Fruit fly (Drosophila melanogaster): ENCODE measurements around the gene Ir75c.

Gene Ir75c

DNA sequence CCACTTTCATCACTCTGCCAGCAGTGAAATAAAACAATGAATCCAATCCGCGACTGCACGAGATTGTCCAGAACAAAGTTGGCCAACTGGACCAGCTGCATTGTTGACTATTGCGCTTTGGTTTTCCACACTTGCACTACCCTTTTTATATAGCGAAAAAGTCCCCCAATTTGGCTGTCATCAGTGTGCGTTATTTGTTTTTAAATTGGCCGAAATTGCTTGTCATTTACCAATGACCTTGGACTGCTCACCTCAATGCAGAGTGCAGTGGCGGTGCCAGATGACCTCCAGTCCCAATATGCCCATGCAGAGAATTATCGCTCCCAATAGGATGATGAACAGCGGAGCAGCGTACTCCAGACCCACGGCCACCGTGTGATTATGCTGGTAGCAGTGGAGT is 4.8 kb downstream of the Ir75c start, which contains the start of gene Ir75a:
Gene Ir75a (minus strand): TSS at position 101 of the 400 bp plus-strand sequence.
- TF ChIP-seq ttk (optimal IDR thresholded peaks at IDR 0.05) (no peak), h (optimal IDR thresholded peaks at IDR 0.05) (no peak), Myc (optimal IDR thresholded peaks at IDR 0.05) (no peak), insv (optimal IDR thresholded peaks at IDR 0.05) (no peak), Sin3A (optimal IDR thresholded peaks at IDR 0.05) (no peak), psq (optimal IDR thresholded peaks at IDR 0.05) (no peak)

DNA sequence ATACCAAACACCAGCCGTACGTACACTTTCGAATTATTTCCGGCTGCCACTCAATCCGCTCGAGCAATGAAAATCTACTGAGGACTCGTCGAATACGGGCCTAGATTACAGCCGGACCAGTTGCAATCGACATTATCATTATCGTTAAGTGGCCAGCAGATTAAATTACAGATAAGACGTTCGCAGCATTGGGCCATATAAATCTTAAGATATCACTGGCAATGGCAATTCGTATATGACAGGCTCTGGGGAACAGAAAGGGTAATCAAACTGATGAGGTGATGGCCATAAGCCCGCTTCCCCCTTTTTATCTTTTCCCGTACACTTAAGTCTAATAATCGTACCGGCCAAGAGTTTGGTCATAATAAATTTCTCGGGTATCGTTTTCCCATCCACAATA is 8.6 kb downstream of the Ir75c start, which contains the start of gene Cln3:
Gene Cln3 (minus strand): TSS at position 84 of the 400 bp plus-strand sequence.
- TF ChIP-seq h (optimal IDR thresholded peaks at IDR 0.05) = no peak
- no peak for TF ChIP-seq ttk (optimal IDR thresholded peaks at IDR 0.05)
- no peak for TF ChIP-seq psq (optimal IDR thresholded peaks at IDR 0.05)
- TF ChIP-seq Myc (optimal IDR thresholded peaks at IDR 0.05) = no peak
- no peak for TF ChIP-seq insv (optimal IDR thresholded peaks at IDR 0.05)
- TF ChIP-seq Sin3A (optimal IDR thresholded peaks at IDR 0.05) = no peak

DNA sequence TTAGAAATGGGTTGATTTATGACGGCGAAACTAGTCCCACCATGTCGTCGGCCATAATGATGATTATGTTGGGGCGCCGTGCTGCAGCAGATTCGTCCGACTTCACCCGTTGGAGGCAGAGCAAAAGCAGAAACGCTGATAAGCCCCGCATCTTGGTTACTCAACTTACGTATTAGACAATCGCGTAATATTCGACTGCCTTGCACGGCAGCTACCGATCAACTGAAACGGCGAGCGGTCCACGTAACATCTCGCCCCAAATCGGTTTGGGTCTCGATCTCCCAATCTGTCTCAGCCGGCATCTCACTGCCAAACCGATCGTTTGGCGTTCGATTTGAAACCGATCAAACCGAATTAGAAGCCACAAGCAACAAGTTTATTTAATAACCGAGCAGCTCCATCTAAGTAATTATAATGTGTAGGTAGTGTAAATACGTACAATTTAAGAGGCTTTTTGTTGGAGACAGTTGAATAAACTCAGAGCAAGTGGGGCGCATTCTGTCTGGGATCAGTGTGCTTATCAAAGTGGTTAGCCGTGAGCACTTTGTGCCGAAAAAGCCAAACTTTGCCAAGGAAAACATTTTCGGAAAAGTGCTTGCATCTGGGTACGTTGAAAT is 13.9 kb downstream of the Ir75c start, which contains the start of gene CG32191:
Gene CG32191 (minus strand): TSS at position 550 of the 617 bp plus-strand sequence.
- TF ChIP-seq Myc (optimal IDR thresholded peaks at IDR 0.05) (no peak), ttk (optimal IDR thresholded peaks at IDR 0.05) (no peak), Sin3A (optimal IDR thresholded peaks at IDR 0.05) (no peak)

DNA sequence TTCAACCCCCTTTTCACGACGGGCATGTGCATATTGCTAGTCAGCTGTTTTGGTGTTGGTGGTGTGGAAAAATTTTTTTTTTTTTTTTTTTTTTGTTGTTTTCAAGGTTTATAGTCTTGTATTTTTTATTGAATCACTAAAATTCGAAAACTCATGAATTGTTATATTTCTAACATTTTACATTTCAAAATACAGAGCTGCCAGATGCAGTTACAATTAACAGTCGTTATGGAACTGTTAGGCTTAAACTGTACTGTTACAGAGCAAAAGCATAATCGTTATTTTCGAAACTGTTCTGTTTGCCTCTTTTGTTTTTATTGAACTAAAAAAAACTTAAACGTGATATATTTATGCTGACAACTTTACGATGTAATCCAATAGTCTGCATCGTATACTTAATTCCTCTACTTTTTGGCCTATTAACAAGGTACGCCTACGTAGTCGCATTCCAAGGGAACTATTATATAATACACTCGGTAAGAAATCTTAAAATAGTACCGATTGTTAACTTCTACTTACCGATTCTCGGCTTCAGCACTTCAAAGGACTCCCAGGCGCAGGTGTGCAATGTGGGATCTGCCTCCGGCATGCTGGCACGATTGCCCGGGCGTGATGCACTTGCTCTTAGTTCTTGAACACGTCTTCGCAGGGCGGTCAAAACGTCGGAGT is 16.1 kb downstream of the Ir75c start, which contains the start of gene CG32187:
Gene CG32187 (minus strand): TSS at position 9 of the 669 bp plus-strand sequence.
- TF ChIP-seq Sin3A (optimal IDR thresholded peaks at IDR 0.05) (no peak), ttk (optimal IDR thresholded peaks at IDR 0.05) (no peak), insv (optimal IDR thresholded peaks at IDR 0.05) (no peak), psq (optimal IDR thresholded peaks at IDR 0.05) (no peak), h (optimal IDR thresholded peaks at IDR 0.05) (no peak), Myc (optimal IDR thresholded peaks at IDR 0.05) (no peak)

DNA sequence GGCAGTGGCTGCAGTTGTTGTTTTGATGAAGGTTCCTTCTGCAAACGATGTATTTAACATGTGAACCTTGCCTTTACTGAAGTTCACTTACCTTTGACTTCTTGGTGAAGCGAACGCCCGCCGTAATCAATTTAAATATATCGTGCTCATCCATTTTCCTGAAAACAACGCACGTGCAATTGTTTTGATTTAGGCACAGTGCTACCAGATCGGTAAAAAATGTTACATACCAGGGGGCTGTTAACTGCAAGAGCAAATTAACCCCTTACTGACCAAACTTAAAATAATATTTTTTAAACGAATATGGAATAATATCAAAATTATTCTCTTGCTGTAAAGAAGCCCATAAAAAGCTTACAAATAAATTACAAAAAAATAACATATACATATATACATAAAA is 18.1 kb downstream of the Ir75c start, which contains the start of gene ais:
Gene ais (minus strand): TSS at position 205 of the 400 bp plus-strand sequence.
- TF ChIP-seq Sin3A (optimal IDR thresholded peaks at IDR 0.05) (no peak), ttk (optimal IDR thresholded peaks at IDR 0.05) (no peak), psq (optimal IDR thresholded peaks at IDR 0.05) (no peak), insv (optimal IDR thresholded peaks at IDR 0.05) (no peak), h (optimal IDR thresholded peaks at IDR 0.05) (no peak), Myc (optimal IDR thresholded peaks at IDR 0.05) (no peak)

DNA sequence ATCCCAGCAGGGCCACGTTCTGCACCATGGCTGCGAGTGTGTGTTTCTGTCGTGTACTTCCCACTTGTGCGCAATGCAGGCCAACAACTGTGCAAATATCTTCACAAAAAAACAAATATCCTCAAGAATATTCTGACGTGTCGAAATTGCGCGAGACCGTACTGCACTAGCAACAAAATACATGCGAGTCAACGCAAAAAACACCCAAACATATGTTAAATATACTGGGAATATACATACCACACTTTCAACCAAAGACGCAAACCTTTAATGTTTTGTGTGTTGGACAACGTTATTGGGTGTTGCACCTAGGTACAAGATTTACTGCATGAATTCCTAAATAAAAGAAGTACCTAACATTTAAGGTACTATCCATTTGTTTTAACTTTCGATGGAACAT is 20.5 kb downstream of the Ir75c start, which contains the start of gene NUCB1:
Gene NUCB1 (minus strand): TSS at position 173 of the 400 bp plus-strand sequence.
- TF ChIP-seq psq (optimal IDR thresholded peaks at IDR 0.05) = no peak
- TF ChIP-seq Sin3A (optimal IDR thresholded peaks at IDR 0.05) = no peak
- no peak for TF ChIP-seq h (optimal IDR thresholded peaks at IDR 0.05)
- TF ChIP-seq insv (optimal IDR thresholded peaks at IDR 0.05) = no peak
- TF ChIP-seq ttk (optimal IDR thresholded peaks at IDR 0.05) = no peak
- TF ChIP-seq Myc (optimal IDR thresholded peaks at IDR 0.05) = no peak

DNA sequence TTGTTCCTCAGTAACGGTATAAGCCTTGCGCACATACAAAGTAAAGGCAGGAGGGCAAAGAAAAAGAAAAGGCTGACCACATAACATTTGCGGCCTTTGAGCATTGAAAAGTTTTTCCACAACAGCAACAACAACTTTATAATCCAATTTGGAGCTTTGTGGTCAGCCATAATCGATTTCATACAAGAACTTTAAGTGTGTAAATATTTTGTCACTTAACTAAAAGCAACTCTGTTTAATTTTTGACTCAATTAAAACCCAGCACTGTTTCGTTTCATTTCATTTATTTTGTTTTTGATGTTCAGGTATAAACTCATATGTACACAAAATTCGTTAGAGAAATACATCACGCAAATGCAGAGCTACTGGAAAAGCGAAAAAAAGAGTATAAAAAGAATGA is 25.1 kb downstream of the Ir75c start, which contains the start of gene CG42816:
Gene CG42816 (minus strand): TSS at position 101 of the 400 bp plus-strand sequence.
- TF ChIP-seq h (optimal IDR thresholded peaks at IDR 0.05) = no peak
- no peak for TF ChIP-seq insv (optimal IDR thresholded peaks at IDR 0.05)
- TF ChIP-seq Sin3A (optimal IDR thresholded peaks at IDR 0.05) = no peak
- no peak for TF ChIP-seq ttk (optimal IDR thresholded peaks at IDR 0.05)
- TF ChIP-seq Myc (optimal IDR thresholded peaks at IDR 0.05) = no peak
- TF ChIP-seq psq (optimal IDR thresholded peaks at IDR 0.05) = no peak

DNA sequence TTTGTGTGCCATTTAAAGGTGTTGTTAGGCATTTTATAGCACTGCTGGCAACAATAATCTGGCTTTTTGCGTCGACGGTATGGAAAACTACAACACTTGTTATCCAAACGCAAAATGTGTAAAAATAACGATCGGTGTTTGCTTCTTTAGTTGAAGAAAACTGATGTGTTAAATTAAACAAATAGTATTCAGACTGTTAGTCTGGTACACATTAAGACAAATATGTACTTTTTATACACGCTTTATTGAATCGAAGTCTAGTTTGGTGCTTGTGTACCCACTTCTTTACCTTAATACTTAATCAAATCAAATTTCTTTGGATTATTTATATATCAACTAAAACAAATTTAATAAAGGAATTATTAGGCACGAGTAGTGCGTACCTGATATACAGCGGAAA is 31.1 kb downstream of the Ir75c start:
- TF ChIP-seq Sin3A (optimal IDR thresholded peaks at IDR 0.05) (no peak), Myc (optimal IDR thresholded peaks at IDR 0.05) (no peak), insv (optimal IDR thresholded peaks at IDR 0.05) (no peak), ttk (optimal IDR thresholded peaks at IDR 0.05) (no peak), h (optimal IDR thresholded peaks at IDR 0.05) (no peak), psq (optimal IDR thresholded peaks at IDR 0.05) (no peak)

DNA sequence AAGACGTTTGTCGTGTGGAACGTTAAGA is 31.4 kb downstream of the Ir75c start, which contains the start of gene CG42815:
Gene CG42815 (minus strand): TSS at position 20 of the 28 bp plus-strand sequence.
- no peak for TF ChIP-seq Sin3A (optimal IDR thresholded peaks at IDR 0.05)
- no peak for TF ChIP-seq ttk (optimal IDR thresholded peaks at IDR 0.05)
- no peak for TF ChIP-seq h (optimal IDR thresholded peaks at IDR 0.05)
- no peak for TF ChIP-seq insv (optimal IDR thresholded peaks at IDR 0.05)
- TF ChIP-seq Myc (optimal IDR thresholded peaks at IDR 0.05) = no peak
- TF ChIP-seq psq (optimal IDR thresholded peaks at IDR 0.05) = no peak

DNA sequence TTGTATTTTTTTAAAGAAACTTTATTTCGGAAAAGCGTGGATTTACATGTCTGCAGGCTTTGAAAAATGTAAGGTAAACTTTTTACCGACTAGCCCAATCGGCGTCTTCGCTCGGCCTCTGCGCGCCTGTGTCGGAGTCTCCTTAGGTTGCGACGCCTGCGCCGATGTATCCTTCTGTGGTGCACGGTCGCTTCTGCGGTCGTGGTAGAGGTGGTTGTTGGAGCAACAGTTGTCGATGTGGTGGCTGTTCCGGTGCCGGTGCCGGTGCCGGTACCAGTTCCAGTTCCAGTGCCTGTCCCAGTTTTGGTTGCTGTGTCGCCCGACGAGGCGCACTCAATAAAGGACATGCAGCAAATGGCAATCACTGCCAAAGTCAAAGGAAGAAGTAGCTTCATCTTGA is 31.6 kb downstream of the Ir75c start:
- TF ChIP-seq psq (optimal IDR thresholded peaks at IDR 0.05) (no peak), Myc (optimal IDR thresholded peaks at IDR 0.05) (no peak), insv (optimal IDR thresholded peaks at IDR 0.05) (no peak), ttk (optimal IDR thresholded peaks at IDR 0.05) (no peak)
